Fruit fly (Drosophila melanogaster) whole organism, embryonic: ENCODE results near the gene CG42763.

ENCODE experiments used
- Antp ChIP-seq: fragments of 200-800 bp; sonication (Bioruptor generic); optimal IDR thresholded peaks from 3 replicates; lab custom pipeline; 2016; ENCODE audit warnings: missing biosample characterization, missing genetic modification characterization
- BEAF-32 ChIP-seq: fragments of 200-800 bp; sonication (Bioruptor generic); optimal IDR thresholded peaks from 3 replicates; lab custom pipeline; 2017; ENCODE audit warnings: missing biosample characterization, missing genetic modification characterization, mild to moderate bottlenecking, moderate library complexity, missing genetic modification reagents
- CG10321 ChIP-seq: fragments of 200-800 bp; sonication (Bioruptor generic); IDR thresholded peaks from 2 replicates; pipeline ENCODE4 v1.3.6; 2022; ENCODE audit warnings: missing biosample characterization, missing genetic modification characterization
- CG11504 ChIP-seq: fragments of 200-800 bp; sonication (Bioruptor generic); optimal IDR thresholded peaks from 3 replicates; lab custom pipeline; 2019; ENCODE audit warnings: missing biosample characterization, mild to moderate bottlenecking, missing genetic modification characterization, moderate library complexity
- CG12155 ChIP-seq: fragments of 200-800 bp; sonication (Bioruptor generic); optimal IDR thresholded peaks from 3 replicates; lab custom pipeline; 2016; ENCODE audit warnings: missing biosample characterization, missing genetic modification characterization
- CG12299 ChIP-seq: fragments of 200-800 bp; sonication (Bioruptor generic); optimal IDR thresholded peaks from 2 replicates; lab custom pipeline; 2018; ENCODE audit warnings: missing biosample characterization, mild to moderate bottlenecking, missing genetic modification characterization
- CG1233 ChIP-seq: fragments of 200-800 bp; sonication (Bioruptor generic); optimal IDR thresholded peaks from 4 replicates; lab custom pipeline; 2018; ENCODE audit warnings: missing biosample characterization, mild to moderate bottlenecking, missing genetic modification characterization
- CG16779 ChIP-seq: fragments of 200-800 bp; sonication (Bioruptor generic); IDR thresholded peaks from 2 replicates; pipeline ENCODE4 v1.3.6; 2022; ENCODE audit warnings: missing biosample characterization, missing genetic modification characterization
- CG16863 ChIP-seq: fragments of 200-800 bp; sonication (Bioruptor generic); optimal IDR thresholded peaks from 3 replicates; lab custom pipeline; 2016; ENCODE audit warnings: missing biosample characterization, missing genetic modification characterization
- CG17802 ChIP-seq: fragments of 200-800 bp; sonication (Bioruptor generic); optimal IDR thresholded peaks from 2 replicates; lab custom pipeline; 2018; ENCODE audit warnings: missing biosample characterization, mild to moderate bottlenecking, missing genetic modification characterization, moderate library complexity
- CG18619 ChIP-seq: fragments of 200-800 bp; sonication (Bioruptor generic); optimal IDR thresholded peaks from 3 replicates; lab custom pipeline; 2017; ENCODE audit warnings: missing biosample characterization, mild to moderate bottlenecking, missing genetic modification characterization
- CG2678 ChIP-seq: fragments of 200-800 bp; sonication (Bioruptor generic); optimal IDR thresholded peaks from 3 replicates; lab custom pipeline; 2019; ENCODE audit warnings: missing biosample characterization, mild to moderate bottlenecking, missing genetic modification characterization, moderate library complexity
- CG3407 ChIP-seq: fragments of 200-800 bp; sonication (Bioruptor generic); optimal IDR thresholded peaks from 2 replicates; lab custom pipeline; 2018; ENCODE audit warnings: missing biosample characterization, mild to moderate bottlenecking, missing genetic modification characterization
- CG3995 ChIP-seq: fragments of 200-800 bp; sonication (Bioruptor generic); optimal IDR thresholded peaks from 3 replicates; lab custom pipeline; 2016; ENCODE audit warnings: missing biosample characterization, missing genetic modification characterization
- CG4360 ChIP-seq: fragments of 200-800 bp; sonication (Bioruptor generic); IDR thresholded peaks from 2 replicates; pipeline ENCODE4 v1.3.6; 2022; ENCODE audit warnings: missing biosample characterization, missing genetic modification characterization
- CG43689 ChIP-seq: fragments of 200-800 bp; sonication (Bioruptor generic); IDR thresholded peaks from 2 replicates; pipeline ENCODE4 v1.3.6; 2022; ENCODE audit warnings: missing biosample characterization, missing genetic modification characterization
- CG6854 ChIP-seq: fragments of 200-800 bp; sonication (Bioruptor generic); optimal IDR thresholded peaks from 3 replicates; lab custom pipeline; 2017; ENCODE audit warnings: missing biosample characterization, mild to moderate bottlenecking, missing genetic modification characterization
- CG8944 ChIP-seq: fragments of 200-800 bp; sonication (Bioruptor generic); optimal IDR thresholded peaks from 3 replicates; lab custom pipeline; 2016; ENCODE audit warnings: missing biosample characterization, missing genetic modification characterization
- CkIIα-i1 ChIP-seq: fragments of 200-800 bp; sonication (Bioruptor generic); IDR thresholded peaks from 2 replicates; pipeline ENCODE4 v1.3.6; 2022; ENCODE audit warnings: missing biosample characterization, missing genetic modification characterization
- CrebB ChIP-seq: fragments of 200-800 bp; sonication (Bioruptor generic); optimal IDR thresholded peaks from 3 replicates; lab custom pipeline; 2018; ENCODE audit warnings: missing biosample characterization, mild to moderate bottlenecking, missing genetic modification characterization
- Dad ChIP-seq: fragments of 200-800 bp; sonication (Bioruptor generic); optimal IDR thresholded peaks from 3 replicates; lab custom pipeline; 2016; ENCODE audit warnings: missing biosample characterization, missing genetic modification characterization
- Dek ChIP-seq: fragments of 200-800 bp; sonication (Bioruptor generic); optimal IDR thresholded peaks from 3 replicates; lab custom pipeline; 2019; ENCODE audit warnings: missing biosample characterization, mild to moderate bottlenecking, missing genetic modification characterization, moderate library complexity
- Doc2 ChIP-seq: fragments of 200-800 bp; sonication (Bioruptor generic); IDR thresholded peaks from 2 replicates; pipeline ENCODE4 v1.3.6; 2022; ENCODE audit warnings: missing biosample characterization, missing genetic modification characterization
- Doc3 ChIP-seq: fragments of 200-800 bp; sonication (Bioruptor generic); IDR thresholded peaks from 3 replicates; pipeline ENCODE4 v1.3.6; 2022; ENCODE audit warnings: missing biosample characterization, missing genetic modification characterization; ENCODE audit not compliant: partially characterized antibody
- Gsc ChIP-seq: fragments of 200-800 bp; sonication (Bioruptor generic); IDR thresholded peaks from 2 replicates; pipeline ENCODE4 v1.3.6; 2022; ENCODE audit warnings: missing biosample characterization, missing genetic modification characterization
- Lim3 ChIP-seq: fragments of 200-800 bp; sonication (Bioruptor generic); IDR thresholded peaks from 2 replicates; pipeline ENCODE4 v1.3.6; 2022; ENCODE audit warnings: missing biosample characterization, missing genetic modification characterization
- MBD-R2 ChIP-seq: fragments of 200-800 bp; sonication (Bioruptor generic); IDR thresholded peaks from 2 replicates; pipeline ENCODE4 v1.3.6; 2022; ENCODE audit warnings: missing biosample characterization, missing genetic modification characterization
- Nf-YA ChIP-seq: fragments of 200-800 bp; sonication (Bioruptor generic); IDR thresholded peaks from 2 replicates; pipeline ENCODE4 v1.3.6; 2022; ENCODE audit warnings: missing biosample characterization, missing genetic modification characterization
- Spps ChIP-seq: fragments of 200-800 bp; sonication (Bioruptor generic); optimal IDR thresholded peaks from 2 replicates; lab custom pipeline; 2018; ENCODE audit warnings: missing biosample characterization, mild to moderate bottlenecking, missing genetic modification characterization
- Usf ChIP-seq: fragments of 200-800 bp; sonication (Bioruptor generic); optimal IDR thresholded peaks from 2 replicates; lab custom pipeline; 2017; ENCODE audit warnings: missing genotype, missing biosample characterization, missing genetic modification characterization
- YL-1 ChIP-seq: fragments of 200-800 bp; sonication (Bioruptor generic); optimal IDR thresholded peaks from 3 replicates; lab custom pipeline; 2017; ENCODE audit warnings: missing biosample characterization, mild to moderate bottlenecking, missing genetic modification characterization
- ase ChIP-seq: fragments of 200-800 bp; sonication (Bioruptor generic); IDR thresholded peaks from 3 replicates; pipeline ENCODE4 v1.3.6; 2022; ENCODE audit warnings: missing biosample characterization, missing genetic modification characterization
- bab2 ChIP-seq: fragments of 200-800 bp; sonication (Bioruptor generic); optimal IDR thresholded peaks from 2 replicates; lab custom pipeline; 2016; ENCODE audit warnings: missing biosample characterization, missing genetic modification characterization
- danr ChIP-seq: fragments of 200-800 bp; sonication (Bioruptor generic); IDR thresholded peaks from 2 replicates; pipeline ENCODE4 v1.3.6; 2022; ENCODE audit warnings: missing biosample characterization, missing genetic modification characterization
- fd102C ChIP-seq: fragments of 200-800 bp; sonication (Bioruptor generic); optimal IDR thresholded peaks from 2 replicates; lab custom pipeline; 2018; ENCODE audit warnings: missing biosample characterization, mild to moderate bottlenecking, missing genetic modification characterization, moderate library complexity
- fd64A ChIP-seq: fragments of 200-800 bp; sonication (Bioruptor generic); optimal IDR thresholded peaks from 3 replicates; lab custom pipeline; 2018; ENCODE audit warnings: missing biosample characterization, mild to moderate bottlenecking, missing genetic modification characterization
- grn ChIP-seq: fragments of 200-800 bp; sonication (Bioruptor generic); optimal IDR thresholded peaks from 3 replicates; lab custom pipeline; 2017; ENCODE audit warnings: missing biosample characterization, missing genetic modification characterization
- her ChIP-seq: fragments of 200-800 bp; sonication (Bioruptor generic); optimal IDR thresholded peaks from 2 replicates; lab custom pipeline; 2016; ENCODE audit warnings: missing biosample characterization, missing genetic modification characterization
- knrl ChIP-seq: fragments of 200-800 bp; sonication (Bioruptor generic); IDR thresholded peaks from 3 replicates; pipeline ENCODE4 v1.3.6; 2022; ENCODE audit warnings: missing biosample characterization, missing genetic modification characterization; ENCODE audit not compliant: partially characterized antibody
- nom ChIP-seq: fragments of 200-800 bp; sonication (Bioruptor generic); optimal IDR thresholded peaks from 2 replicates; lab custom pipeline; 2017; ENCODE audit warnings: missing biosample characterization, missing genetic modification characterization, mild to moderate bottlenecking, moderate library complexity, missing genetic modification reagents
- onecut ChIP-seq: fragments of 200-800 bp; sonication (Bioruptor generic); IDR thresholded peaks from 2 replicates; pipeline ENCODE4 v1.3.6; 2022; ENCODE audit warnings: missing biosample characterization, missing genetic modification characterization
- org-1 ChIP-seq: fragments of 200-800 bp; sonication (Bioruptor generic); optimal IDR thresholded peaks from 2 replicates; lab custom pipeline; 2017; ENCODE audit warnings: missing biosample characterization, missing genetic modification characterization
- run ChIP-seq: fragments of 200-800 bp; sonication (Bioruptor generic); optimal IDR thresholded peaks from 3 replicates; lab custom pipeline; 2018; ENCODE audit warnings: missing biosample characterization, mild to moderate bottlenecking, missing genetic modification characterization
- slbo ChIP-seq: fragments of 200-800 bp; sonication (Bioruptor generic); IDR thresholded peaks from 2 replicates; pipeline ENCODE4 v1.3.6; 2022; ENCODE audit warnings: missing biosample characterization, missing genetic modification characterization
- sqz ChIP-seq: fragments of 200-800 bp; sonication (Bioruptor generic); optimal IDR thresholded peaks from 3 replicates; lab custom pipeline; 2018; ENCODE audit warnings: missing biosample characterization, mild to moderate bottlenecking, missing genetic modification characterization
- tio ChIP-seq: fragments of 200-800 bp; sonication (Bioruptor generic); optimal IDR thresholded peaks from 2 replicates; lab custom pipeline; 2017; ENCODE audit warnings: missing biosample characterization, missing genetic modification characterization, inconsistent platforms
- tll ChIP-seq, 2 experiments: fragments of 200-800 bp in 1 of 2; fragments of >200 bp in 1 of 2; sonication (Bioruptor generic) in 1 of 2; optimal IDR thresholded peaks; 2 replicates each; lab custom pipeline; 2017 to 2019; ENCODE audit warnings: missing biosample characterization in 2 of 2, missing genetic modification characterization in 2 of 2, mild to moderate bottlenecking in 1 of 2, moderate library complexity in 1 of 2
- tna ChIP-seq: fragments of 200-800 bp; sonication (Bioruptor generic); IDR thresholded peaks from 2 replicates; pipeline ENCODE4 v1.3.6; 2022; ENCODE audit warnings: missing biosample characterization, missing genetic modification characterization; ENCODE audit not compliant: partially characterized antibody
- vfl ChIP-seq: fragments of 200-800 bp; sonication (Bioruptor generic); optimal IDR thresholded peaks from 2 replicates; lab custom pipeline; 2016; ENCODE audit warnings: missing biosample characterization, missing genetic modification characterization
- yki ChIP-seq: fragments of >200 bp; optimal IDR thresholded peaks from 3 replicates; lab custom pipeline; 2018
- zfh2 ChIP-seq: fragments of 200-800 bp; sonication (Bioruptor generic); optimal IDR thresholded peaks from 2 replicates; lab custom pipeline; 2016; ENCODE audit warnings: missing biosample characterization, missing genetic modification characterization

Gene CG42763

dm6 chr2L:8156682-8157081, 11.8 kb upstream of the CG42763 start (continued):
- peak; percentile 90 for TF ChIP-seq MBD-R2 (GFP tag; lab: Robert Waterston, UW)
- TF ChIP-seq run (tag; lab: Kevin White, UChicago), result peak; percentile 39
- no peak for TF ChIP-seq CG43689 (GFP tag; lab: Robert Waterston, UW)
- TF ChIP-seq fd102C (GFP tag; lab: Kevin White, UChicago), result peak; percentile 3
- peak; percentile 62 for TF ChIP-seq CG16863 (GFP tag; lab: Kevin White, UChicago)
- TF ChIP-seq CG16779 (GFP tag; lab: Robert Waterston, UW), result no peak
- 0 out of 3 replicates have a peak, but pooled peaks have one; percentile 7 for TF ChIP-seq Doc3
- TF ChIP-seq CG1233 (GFP tag; lab: Kevin White, UChicago), result peak; percentile 53
- TF ChIP-seq Lim3 (GFP tag; lab: Robert Waterston, UW), result no peak
- TF ChIP-seq CG6854 (GFP tag; lab: Kevin White, UChicago), result peak; percentile 53
- peak; percentile 59 for TF ChIP-seq Antp (GFP tag; lab: Kevin White, UChicago)
- peak; percentile 73 for TF ChIP-seq Dad (GFP tag; lab: Kevin White, UChicago)
- TF ChIP-seq her (GFP tag; lab: Kevin White, UChicago), result peak; percentile 47
- peak; percentile 54 for TF ChIP-seq CG12155 (GFP tag; lab: Kevin White, UChicago)
- TF ChIP-seq danr (GFP tag; lab: Robert Waterston, UW), result peak; percentile 43; the same call in 1 of the 2 replicates
- peak; percentile 22 for TF ChIP-seq sqz (GFP tag; lab: Kevin White, UChicago)
- peak; percentile 39 for TF ChIP-seq tio (GFP tag; lab: Kevin White, UChicago)
- peak; percentile 21 for TF ChIP-seq Dek (tag; lab: Kevin White, UChicago)
- peak; percentile 4 for TF ChIP-seq nom (GFP tag; lab: Kevin White, UChicago)
- TF ChIP-seq zfh2 (GFP tag; lab: Kevin White, UChicago), result peak; percentile 78
- TF ChIP-seq YL-1, result peak; percentile 81
- no peak for TF ChIP-seq Nf-YA (GFP tag; lab: Robert Waterston, UW)
- TF ChIP-seq vfl (GFP tag; lab: Kevin White, UChicago), result peak; percentile 59
- no peak for TF ChIP-seq fd64A (GFP tag; lab: Kevin White, UChicago)
- peak; percentile 66 for TF ChIP-seq CG8944 (GFP tag; lab: Kevin White, UChicago)
- TF ChIP-seq bab2, result peak; percentile 76
- TF ChIP-seq tna (GFP tag; lab: Robert Waterston, UW), result no peak
- TF ChIP-seq CG3407 (GFP tag; lab: Kevin White, UChicago), result no peak
- TF ChIP-seq CG18619 (GFP tag; lab: Kevin White, UChicago), result peak; percentile 42
- TF ChIP-seq CkIIα-i1 (GFP tag; lab: Robert Waterston, UW), result no peak
- TF ChIP-seq BEAF-32 (GFP tag; lab: Kevin White, UChicago), result peak; percentile 43
- no peak for TF ChIP-seq CG17802 (tag; lab: Kevin White, UChicago)
- TF ChIP-seq Doc2, result no peak
- TF ChIP-seq Usf (GFP tag; lab: Kevin White, UChicago), result no peak
- TF ChIP-seq CG12299 (tag; lab: Kevin White, UChicago), result peak; percentile 60
- peak; percentile 71 for TF ChIP-seq CG11504 (tag; lab: Kevin White, UChicago)
- TF ChIP-seq CrebB, result peak; percentile 57
- no peak for TF ChIP-seq yki (lab: Kevin White, UChicago)
- TF ChIP-seq Spps (tag; lab: Kevin White, UChicago), result peak; percentile 29
- TF ChIP-seq grn (GFP tag; lab: Kevin White, UChicago), result peak; percentile 16
- no peak for TF ChIP-seq org-1 (GFP tag; lab: Kevin White, UChicago)
- TF ChIP-seq Gsc, result no peak
- 0 out of 3 replicates have a peak, but pooled peaks have one; percentile 47 for TF ChIP-seq ase (GFP tag; lab: Robert Waterston, UW)
- TF ChIP-seq knrl, result no peak
- no peak for TF ChIP-seq CG10321
- peak; percentile 40 for TF ChIP-seq CG3995 (GFP tag; lab: Kevin White, UChicago)
- peak; percentile 30; the same call in 1 of the 2 replicates for TF ChIP-seq CG4360 (GFP tag; lab: Robert Waterston, UW)
- peak; percentile 74 for TF ChIP-seq CG2678
- peak; percentile 80 for TF ChIP-seq slbo (GFP tag; lab: Robert Waterston, UW)
- TF ChIP-seq onecut (GFP tag; lab: Robert Waterston, UW), result no peak
- no peak for TF ChIP-seq tll (GFP tag; optimal IDR thresholded peaks at IDR 0.05; lab: Kevin White, UChicago)
